Worm (Caenorhabditis elegans): Measurements from ENCODE around the gene ugt-41.

DNA sequence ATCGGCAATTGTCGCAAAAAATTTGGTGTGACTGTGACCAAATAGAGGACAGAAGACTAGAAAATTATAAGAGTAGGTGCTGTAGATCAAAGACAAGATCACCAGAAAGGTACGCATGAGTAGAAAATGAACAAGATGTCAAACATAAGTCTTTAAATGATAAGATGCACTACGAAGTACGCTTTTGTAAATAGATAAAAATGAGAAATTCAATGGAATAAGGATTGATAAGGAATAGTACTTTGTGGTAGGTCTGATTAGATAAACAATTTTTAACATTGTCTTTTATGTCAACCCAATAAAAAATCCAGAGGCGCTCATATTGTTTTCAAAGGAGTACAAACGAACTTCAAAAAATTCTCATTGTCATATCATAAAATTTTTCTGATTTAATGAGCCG lies 12.8 kb downstream of the ugt-41 start, which contains the start of gene F10D2.8:
- TF ChIP-seq ama-1 (optimal IDR thresholded peaks at IDR 0.05) (no peak), tbx-37 (GFP tag; conservative IDR thresholded peaks at IDR 0.05) (no peak), hmbx-1 (tag; optimal IDR thresholded peaks at IDR 0.05) (no peak), scrt-1 (GFP tag; IDR thresholded peaks at IDR 0.05) (no peak), ceh-36 (tag; optimal IDR thresholded peaks at IDR 0.05) (no peak), pes-1 (GFP tag; IDR thresholded peaks at IDR 0.05) (no peak), hmg-4 (GFP tag; optimal IDR thresholded peaks at IDR 0.05) (no peak), ets-7 (tag; optimal IDR thresholded peaks at IDR 0.05) (no peak), flt-1 (GFP tag; IDR thresholded peaks at IDR 0.05) (no peak)
